Fruit fly (Drosophila melanogaster) whole organism, prepupa: Measurements from ENCODE around the gene CG5171.

Experiments
- Blimp-1 ChIP-seq: fragments of 200-800 bp; sonication (Bioruptor generic); optimal IDR thresholded peaks from 3 replicates; lab custom pipeline; 2017; ENCODE audit warnings: missing biosample characterization, missing genetic modification characterization, mild to moderate bottlenecking, moderate library complexity, missing genetic modification reagents
- CG10669 ChIP-seq: fragments of 200-800 bp; sonication (Bioruptor generic); optimal IDR thresholded peaks from 3 replicates; lab custom pipeline; 2018; ENCODE audit warnings: missing biosample characterization, mild to moderate bottlenecking, missing genetic modification characterization, moderate library complexity
- CG11762 ChIP-seq: fragments of 200-800 bp; sonication (Bioruptor generic); optimal IDR thresholded peaks from 3 replicates; lab custom pipeline; 2016; ENCODE audit warnings: missing biosample characterization, missing genetic modification characterization; ENCODE audit not compliant: insufficient read depth
- CG1621 ChIP-seq: fragments of 200-800 bp; sonication (Bioruptor generic); optimal IDR thresholded peaks from 3 replicates; lab custom pipeline; 2018; ENCODE audit warnings: missing biosample characterization, mild to moderate bottlenecking, missing genetic modification characterization
- CG3032 ChIP-seq: fragments of 200-800 bp; optimal IDR thresholded peaks from 2 replicates; lab custom pipeline; 2019; ENCODE audit warnings: missing biosample characterization, mild to moderate bottlenecking, missing genetic modification characterization, moderate library complexity
- CG32006 ChIP-seq: fragments of 200-800 bp; sonication (Bioruptor generic); optimal IDR thresholded peaks from 3 replicates; lab custom pipeline; 2017; ENCODE audit warnings: missing biosample characterization, mild to moderate bottlenecking, missing genetic modification characterization
- CG34406 ChIP-seq: fragments of 200-800 bp; sonication (Bioruptor generic); optimal IDR thresholded peaks from 3 replicates; lab custom pipeline; 2016; ENCODE audit warnings: missing biosample characterization, missing genetic modification characterization
- CG3919 ChIP-seq: fragments of 200-800 bp; sonication (Bioruptor generic); optimal IDR thresholded peaks from 3 replicates; lab custom pipeline; 2016; ENCODE audit warnings: missing biosample characterization, missing genetic modification characterization
- CG4318 ChIP-seq: fragments of 200-800 bp; sonication (Bioruptor generic); optimal IDR thresholded peaks from 3 replicates; lab custom pipeline; 2017; ENCODE audit warnings: missing biosample characterization, mild to moderate bottlenecking, missing genetic modification characterization
- CG6276 ChIP-seq: fragments of 200-800 bp; sonication (Bioruptor generic); optimal IDR thresholded peaks from 2 replicates; lab custom pipeline; 2017; ENCODE audit warnings: missing biosample characterization, mild to moderate bottlenecking, missing genetic modification characterization
- CG6792 ChIP-seq: fragments of 200-800 bp; sonication (Bioruptor generic); optimal IDR thresholded peaks from 3 replicates; lab custom pipeline; 2016; ENCODE audit warnings: missing biosample characterization, missing genetic modification characterization
- CG6808 ChIP-seq: fragments of 200-800 bp; sonication (Bioruptor generic); optimal IDR thresholded peaks from 3 replicates; lab custom pipeline; 2017; ENCODE audit warnings: missing biosample characterization, missing genetic modification characterization, mild to moderate bottlenecking, moderate library complexity, missing genetic modification reagents
- CG8119 ChIP-seq: fragments of 200-800 bp; sonication (Bioruptor generic); IDR thresholded peaks from 3 replicates; pipeline ENCODE4 v1.3.6; 2022; ENCODE audit warnings: missing biosample characterization, missing genetic modification characterization
- CG8632 ChIP-seq: fragments of 200-800 bp; sonication (Bioruptor generic); optimal IDR thresholded peaks from 3 replicates; lab custom pipeline; 2016; ENCODE audit warnings: missing biosample characterization, missing genetic modification characterization
- Eip78C ChIP-seq: fragments of 200-800 bp; sonication (Bioruptor generic); peaks from one replicate; lab custom pipeline; 2016; ENCODE audit warnings: missing biosample characterization, missing genetic modification characterization
- Eip93F ChIP-seq: fragments of 200-800 bp; sonication (Bioruptor generic); optimal IDR thresholded peaks from 2 replicates; lab custom pipeline; 2016; ENCODE audit warnings: missing biosample characterization, mild to moderate bottlenecking, missing genetic modification characterization
- Ets21C ChIP-seq: fragments of 200-800 bp; sonication (Bioruptor generic); optimal IDR thresholded peaks from 3 replicates; lab custom pipeline; 2016; ENCODE audit warnings: missing biosample characterization, missing genetic modification characterization
- Gug ChIP-seq: fragments of 200-800 bp; sonication (Bioruptor generic); IDR thresholded peaks from 2 replicates; pipeline ENCODE4 v1.3.6; 2022; ENCODE audit warnings: missing biosample characterization, missing genetic modification characterization
- Hr38 ChIP-seq: sonication (Bioruptor generic); optimal IDR thresholded peaks from 2 replicates; lab custom pipeline; 2016; ENCODE audit warnings: missing biosample characterization, missing genetic modification characterization
- Hr39 ChIP-seq: fragments of 200-800 bp; sonication (Bioruptor generic); optimal IDR thresholded peaks from 2 replicates; lab custom pipeline; 2016; ENCODE audit warnings: missing biosample characterization, missing genetic modification characterization
- Hr4 ChIP-seq: fragments of 200-800 bp; sonication (Bioruptor generic); optimal IDR thresholded peaks from 3 replicates; lab custom pipeline; 2016; ENCODE audit warnings: missing biosample characterization, missing genetic modification characterization
- Met ChIP-seq: fragments of 200-800 bp; sonication (Bioruptor generic); optimal IDR thresholded peaks from 3 replicates; lab custom pipeline; 2016; ENCODE audit warnings: missing biosample characterization, missing genetic modification characterization
- OdsH ChIP-seq: fragments of 200-800 bp; sonication (Bioruptor generic); optimal IDR thresholded peaks from 3 replicates; lab custom pipeline; 2016; ENCODE audit warnings: missing biosample characterization, missing genetic modification characterization
- Smox ChIP-seq: fragments of 200-800 bp; sonication (Bioruptor generic); optimal IDR thresholded peaks from 3 replicates; lab custom pipeline; 2016; ENCODE audit warnings: missing biosample characterization, missing genetic modification characterization
- Sox102F ChIP-seq: fragments of 200-800 bp; sonication (Bioruptor generic); optimal IDR thresholded peaks from 2 replicates; lab custom pipeline; 2016; ENCODE audit warnings: missing biosample characterization, mild to moderate bottlenecking, missing genetic modification characterization
- Sox14 ChIP-seq: fragments of 200-800 bp; sonication (Bioruptor generic); optimal IDR thresholded peaks from 3 replicates; lab custom pipeline; 2016; ENCODE audit warnings: missing biosample characterization, missing genetic modification characterization
- Sox15 ChIP-seq: fragments of 200-800 bp; sonication (Bioruptor generic); optimal IDR thresholded peaks from 3 replicates; lab custom pipeline; 2016; ENCODE audit warnings: missing biosample characterization, missing genetic modification characterization
- acj6 ChIP-seq: fragments of 200-800 bp; sonication (Bioruptor generic); optimal IDR thresholded peaks from 3 replicates; lab custom pipeline; 2016; ENCODE audit warnings: missing biosample characterization, missing genetic modification characterization
- cyc ChIP-seq: fragments of 200-800 bp; sonication (Bioruptor generic); optimal IDR thresholded peaks from 3 replicates; lab custom pipeline; 2016; ENCODE audit warnings: missing biosample characterization, missing genetic modification characterization
- dac ChIP-seq: fragments of 200-800 bp; sonication (Bioruptor generic); optimal IDR thresholded peaks from 2 replicates; lab custom pipeline; 2017; ENCODE audit warnings: missing biosample characterization, mild to moderate bottlenecking, missing genetic modification characterization
- dsx ChIP-seq: fragments of 200-800 bp; optimal IDR thresholded peaks from 3 replicates; lab custom pipeline; 2019; ENCODE audit warnings: missing biosample characterization, mild to moderate bottlenecking, missing genetic modification characterization, moderate library complexity; ENCODE audit not compliant: poor library complexity, severe bottlenecking
- eg ChIP-seq: fragments of 200-800 bp; sonication (Bioruptor generic); IDR thresholded peaks from 3 replicates; pipeline ENCODE4 v1.3.6; 2022; ENCODE audit warnings: missing biosample characterization, missing genetic modification characterization
- fd85E ChIP-seq: fragments of 200-800 bp; sonication (Bioruptor generic); optimal IDR thresholded peaks from 3 replicates; lab custom pipeline; 2016; ENCODE audit warnings: missing biosample characterization, missing genetic modification characterization
- fkh ChIP-seq: fragments of 200-800 bp; sonication (Bioruptor generic); optimal IDR thresholded peaks from 3 replicates; lab custom pipeline; 2017; ENCODE audit warnings: missing biosample characterization, mild to moderate bottlenecking, missing genetic modification characterization, moderate library complexity
- lz ChIP-seq: fragments of 200-800 bp; sonication (Bioruptor generic); optimal IDR thresholded peaks from 3 replicates; lab custom pipeline; 2016; ENCODE audit warnings: missing biosample characterization, missing genetic modification characterization
- net ChIP-seq: fragments of 200-800 bp; sonication (Bioruptor generic); optimal IDR thresholded peaks from 3 replicates; lab custom pipeline; 2016; ENCODE audit warnings: missing biosample characterization, missing genetic modification characterization
- pdm3 ChIP-seq: fragments of 200-800 bp; sonication (Bioruptor generic); optimal IDR thresholded peaks from 3 replicates; lab custom pipeline; 2016; ENCODE audit warnings: missing biosample characterization, missing genetic modification characterization
- salr ChIP-seq, 2 experiments: fragments of 200-800 bp; sonication (Bioruptor generic); optimal IDR thresholded peaks; 3 replicates each; lab custom pipeline; 2016 to 2018; ENCODE audit warnings: missing biosample characterization in 2 of 2, missing genetic modification characterization in 2 of 2, mild to moderate bottlenecking in 1 of 2
- spab ChIP-seq: fragments of 200-800 bp; sonication (Bioruptor generic); optimal IDR thresholded peaks from 2 replicates; lab custom pipeline; 2017; ENCODE audit warnings: missing biosample characterization, mild to moderate bottlenecking, missing genetic modification characterization, missing genetic modification reagents
- svp ChIP-seq: fragments of 200-800 bp; sonication (Bioruptor generic); peaks from one replicate; lab custom pipeline; 2016; ENCODE audit warnings: missing biosample characterization, missing genetic modification characterization
- vri ChIP-seq: fragments of 200-800 bp; sonication (Bioruptor generic); optimal IDR thresholded peaks from 3 replicates; lab custom pipeline; 2016; ENCODE audit warnings: missing biosample characterization, mild to moderate bottlenecking, missing genetic modification characterization

CG5171 gene

DNA sequence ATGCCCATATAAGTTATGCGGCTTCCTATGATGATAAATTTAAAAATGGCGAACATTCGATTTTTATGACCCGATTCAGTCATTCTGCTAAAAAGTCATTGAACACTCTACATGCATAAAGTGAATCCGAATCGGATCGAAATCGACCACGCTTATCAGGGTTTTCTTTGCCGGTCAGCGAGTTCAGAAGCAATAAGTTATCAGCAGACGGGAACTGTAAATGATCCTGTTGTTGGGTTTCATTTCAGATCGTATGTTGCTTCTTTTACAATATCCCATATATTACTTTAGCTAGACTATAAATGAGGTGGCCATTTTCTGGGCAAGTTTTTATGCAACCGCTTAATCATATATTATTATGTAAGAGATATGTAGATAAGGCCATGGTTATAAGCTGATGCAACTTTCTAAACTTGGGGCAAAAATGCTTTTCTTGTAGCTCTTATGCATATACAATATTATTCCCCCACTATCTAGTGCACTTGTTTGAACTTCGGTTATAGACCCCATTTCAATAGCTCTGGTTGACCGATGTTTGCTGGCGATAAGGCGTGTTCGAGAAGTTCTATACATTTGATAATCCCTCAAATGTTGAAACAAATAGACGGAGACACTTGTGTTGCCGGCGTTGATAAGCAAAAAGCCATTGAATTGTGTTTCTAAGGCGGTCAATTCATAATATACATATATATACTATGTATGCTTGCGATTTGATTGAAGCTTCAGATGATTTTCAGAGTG is 30.9 kb downstream of the CG5171 start:
- TF ChIP-seq Eip78C (GFP tag; lab: Kevin White, UChicago) = no peak
- no peak for TF ChIP-seq Hr39 (GFP tag; lab: Kevin White, UChicago)
- TF ChIP-seq CG6276 (GFP tag; lab: Kevin White, UChicago) = peak; percentile 25
- peak; percentile 62 for TF ChIP-seq vri (GFP tag; lab: Kevin White, UChicago)
- TF ChIP-seq Hr38 (GFP tag; lab: Kevin White, UChicago) = no peak
- peak; percentile 96 for TF ChIP-seq svp (GFP tag; lab: Kevin White, UChicago)
- TF ChIP-seq CG10669 (GFP tag; lab: Kevin White, UChicago) = no peak
- no peak for TF ChIP-seq CG8632 (GFP tag; lab: Kevin White, UChicago)
- TF ChIP-seq CG6792 (GFP tag; lab: Kevin White, UChicago) = no peak
- TF ChIP-seq, all 60 proteins: peak for 3

DNA sequence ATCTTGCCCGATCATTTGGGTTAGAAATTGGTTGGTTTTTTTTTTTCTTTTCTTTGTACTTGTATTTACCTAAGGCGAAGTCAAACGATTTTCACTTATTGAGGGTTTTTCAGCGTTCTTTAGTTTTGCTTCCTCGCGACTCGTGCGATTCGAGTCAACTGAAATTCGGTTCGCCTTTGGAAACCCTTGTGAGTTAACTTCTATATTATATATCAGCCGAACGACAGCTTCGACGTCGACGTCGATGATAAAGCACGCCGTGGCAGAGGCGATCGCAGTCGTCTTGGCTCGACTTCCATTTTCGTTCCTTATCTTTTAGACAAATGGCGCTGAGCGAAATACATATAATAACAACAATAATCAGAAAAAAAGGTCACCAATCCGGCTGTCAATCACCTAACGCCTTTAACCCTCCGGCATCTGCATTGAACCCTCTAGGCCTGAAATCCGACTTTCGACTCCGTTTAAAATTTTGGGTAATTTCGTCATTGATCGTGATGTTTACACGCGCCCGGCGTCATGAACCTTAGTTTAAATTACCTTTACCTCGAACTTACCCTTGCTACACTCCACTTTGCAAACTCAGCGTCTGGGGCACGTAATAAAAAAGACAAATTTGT is 32.3 kb downstream of the CG5171 start, which contains the start of gene CG5958:
Gene CG5958 (minus strand): TSS at position 180 of the 620 bp plus-strand sequence.
- peak; percentile 99 for TF ChIP-seq svp (GFP tag; lab: Kevin White, UChicago)
- TF ChIP-seq vri (GFP tag; lab: Kevin White, UChicago) = peak; percentile 93
- no peak for TF ChIP-seq Ets21C (GFP tag; lab: Kevin White, UChicago)
- no peak for TF ChIP-seq CG34406 (GFP tag; lab: Kevin White, UChicago)
- TF ChIP-seq CG3919 (GFP tag; lab: Kevin White, UChicago) = peak; percentile 8
- peak; percentile 66 for TF ChIP-seq Eip78C (GFP tag; lab: Kevin White, UChicago)
- TF ChIP-seq Eip93F (GFP tag; lab: Kevin White, UChicago) = peak; percentile 84

DNA sequence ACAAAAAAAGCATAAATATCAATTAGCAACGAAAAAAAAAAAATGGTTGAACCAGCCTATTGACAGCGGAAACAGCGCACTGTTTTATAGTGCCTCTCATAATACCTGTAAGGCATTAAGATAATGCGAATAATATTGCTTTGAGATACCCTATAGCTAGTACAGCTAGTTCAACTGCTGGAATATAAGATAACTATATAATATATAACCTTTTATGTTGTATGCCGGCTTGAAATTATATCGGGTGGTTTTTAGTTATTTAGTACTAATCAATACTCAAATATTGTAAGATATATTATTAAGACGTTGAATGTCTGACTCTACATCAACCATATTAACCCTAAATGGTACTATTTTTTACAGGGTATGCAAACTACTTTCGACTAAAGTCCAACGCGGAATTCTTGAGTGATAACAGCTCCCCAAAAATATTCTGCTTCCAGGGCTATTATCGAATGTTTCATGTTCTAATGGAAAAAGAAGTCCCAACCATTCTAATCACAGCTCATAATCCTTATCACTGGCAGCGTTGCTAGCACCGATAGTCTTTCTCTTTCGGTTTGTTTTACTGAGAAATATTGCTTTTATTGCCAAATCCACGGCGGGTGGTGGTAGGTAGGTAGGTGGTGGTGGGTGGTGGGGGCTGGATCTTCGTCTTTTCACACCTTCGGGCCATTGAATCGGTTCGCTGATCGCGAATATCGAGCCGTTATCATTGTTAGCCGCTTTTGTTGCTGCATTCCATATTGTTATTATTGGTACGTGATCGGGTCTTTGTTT is 33.0 kb downstream of the CG5171 start:
- TF ChIP-seq dsx (GFP tag; lab: Kevin White, UChicago) (no peak), CG1621 (tag; lab: Kevin White, UChicago) (no peak), lz (GFP tag; lab: Kevin White, UChicago) (peak; percentile 3), CG8119 (GFP tag; lab: Robert Waterston, UW) (peak; percentile 64), CG32006 (GFP tag; lab: Kevin White, UChicago) (peak; percentile 56), CG3919 (GFP tag; lab: Kevin White, UChicago) (no peak), fd85E (GFP tag; lab: Kevin White, UChicago) (no peak), spab (no peak), vri (GFP tag; lab: Kevin White, UChicago) (peak; percentile 74), fkh (GFP tag; lab: Kevin White, UChicago) (peak; percentile 11), Gug (0 out of 2 replicates have a peak, but pooled peaks have one; percentile 8), Blimp-1 (GFP tag; lab: Kevin White, UChicago) (no peak), Sox102F (GFP tag; lab: Kevin White, UChicago) (no peak), Sox14 (GFP tag; lab: Kevin White, UChicago) (no peak), salr (GFP tag; optimal IDR thresholded peaks at IDR 0.05; lab: Kevin White, UChicago) (no peak), Ets21C (GFP tag; lab: Kevin White, UChicago) (no peak), Met (GFP tag; lab: Kevin White, UChicago) (no peak), cyc (GFP tag; lab: Kevin White, UChicago) (no peak), Eip93F (GFP tag; lab: Kevin White, UChicago) (no peak), CG11762 (GFP tag; lab: Kevin White, UChicago) (no peak), eg (GFP tag; lab: Robert Waterston, UW) (peak; percentile 49; the same call in 1 of the 3 replicates), Hr4 (GFP tag; lab: Kevin White, UChicago) (peak; percentile 41), Smox (GFP tag; lab: Kevin White, UChicago) (no peak), net (no peak), CG10669 (GFP tag; lab: Kevin White, UChicago) (no peak), Eip78C (GFP tag; lab: Kevin White, UChicago) (peak; percentile 60), CG6808 (no peak), dac (GFP tag; lab: Kevin White, UChicago) (no peak), pdm3 (no peak), CG3032 (tag; lab: Kevin White, UChicago) (no peak), OdsH (GFP tag; lab: Kevin White, UChicago) (peak; percentile 23), CG34406 (GFP tag; lab: Kevin White, UChicago) (peak; percentile 31), acj6 (GFP tag; lab: Kevin White, UChicago) (no peak), svp (GFP tag; lab: Kevin White, UChicago) (no peak), CG8632 (GFP tag; lab: Kevin White, UChicago) (no peak), Sox15 (GFP tag; lab: Kevin White, UChicago) (no peak), CG4318 (GFP tag; lab: Kevin White, UChicago) (no peak)
